Worm (Caenorhabditis elegans): ENCODE results near the gene sgca-1.

The sgca-1 gene

DNA sequence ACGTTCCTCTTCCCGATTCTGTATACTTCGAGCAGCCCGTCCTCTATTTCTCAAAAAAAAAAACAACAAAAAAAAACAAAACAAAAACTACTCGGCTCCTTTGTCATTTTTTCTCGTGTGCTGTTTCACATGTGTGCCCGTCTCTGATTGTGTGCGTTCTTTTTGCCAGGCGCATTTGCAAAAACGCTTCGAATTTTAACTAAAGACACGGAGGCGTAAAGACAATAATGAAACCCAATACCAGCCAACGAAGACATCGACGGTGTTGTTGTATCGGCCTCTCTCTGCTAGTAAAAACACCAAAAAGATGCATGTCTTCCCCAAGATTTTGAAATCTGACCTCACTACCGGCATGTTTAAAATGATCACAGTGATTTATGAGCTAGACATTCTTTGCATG lies 42.5 kb downstream of the sgca-1 start (continued):
- TF ChIP-seq lsy-2 (tag; optimal IDR thresholded peaks at IDR 0.05) (peak in 1 of 2 experiments; percentile 14), nhr-111 (GFP tag; optimal IDR thresholded peaks at IDR 0.05) (no peak), dmd-8 (GFP tag; IDR thresholded peaks at IDR 0.05) (no peak), pqm-1 (tag; optimal IDR thresholded peaks at IDR 0.05) (no peak)

DNA sequence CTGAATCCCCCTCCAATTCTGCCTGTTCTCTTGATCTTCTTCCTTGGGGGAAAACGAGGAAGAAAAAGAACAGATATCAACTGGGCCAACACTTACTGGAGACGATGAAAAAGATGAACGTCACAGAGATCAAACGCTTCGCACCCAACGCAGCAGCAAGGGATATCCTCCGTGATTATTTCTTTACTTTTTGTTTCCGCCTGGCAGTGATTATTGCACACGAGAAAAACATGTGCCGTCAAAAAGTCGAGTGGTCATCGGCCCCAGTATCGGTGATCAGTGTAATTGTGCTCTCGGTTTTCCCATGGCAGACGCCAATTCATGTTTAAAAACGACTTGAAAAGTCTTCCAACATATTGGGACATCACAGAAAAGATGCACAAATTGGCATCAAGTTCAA lies 43.8 kb downstream of the sgca-1 start:
- TF ChIP-seq ceh-62 (tag; optimal IDR thresholded peaks at IDR 0.05) (no peak), nhr-48 (tag; optimal IDR thresholded peaks at IDR 0.05) (no peak), nhr-11 (tag; optimal IDR thresholded peaks at IDR 0.05) (peak; percentile 77), nhr-28 (tag; optimal IDR thresholded peaks at IDR 0.05) (peak; percentile 0), dmd-6 (GFP tag; IDR thresholded peaks at IDR 0.05) (0 out of 2 replicates have a peak, but pooled peaks have one; percentile 11), F26F4.8 (GFP tag; conservative IDR thresholded peaks at IDR 0.05) (no peak), T20F7.1 (GFP tag; optimal IDR thresholded peaks at IDR 0.05) (no peak), hif-1 (tag; optimal IDR thresholded peaks at IDR 0.05) (peak in 1 of 2 experiments; percentile 4), dpl-1 (GFP tag; optimal IDR thresholded peaks at IDR 0.05) (no peak), mdl-1 (tag; optimal IDR thresholded peaks at IDR 0.05) (peak in 1 of 2 experiments; percentile 93), gei-8 (GFP tag; optimal IDR thresholded peaks at IDR 0.05) (no peak), set-16 (GFP tag; IDR thresholded peaks at IDR 0.05) (no peak), daf-16 (GFP tag; optimal IDR thresholded peaks at IDR 0.05) (peak in 1 of 2 experiments; percentile 50), daf-16 (tag; optimal IDR thresholded peaks at IDR 0.05) (no peak), spr-3 (GFP tag; optimal IDR thresholded peaks at IDR 0.05) (no peak), mdt-29 (GFP tag; IDR thresholded peaks at IDR 0.05) (no peak), lin-29 (GFP tag; IDR thresholded peaks at IDR 0.05) (no peak), lsy-2 (tag; optimal IDR thresholded peaks at IDR 0.05) (no peak), Y105C5A.15 (GFP tag; IDR thresholded peaks at IDR 0.05) (no peak), ceh-28 (tag; optimal IDR thresholded peaks at IDR 0.05) (no peak), hlh-30 (tag; optimal IDR thresholded peaks at IDR 0.05; ENCODE audit: insufficient read depth) (peak; percentile 74), daf-12 (tag; optimal IDR thresholded peaks at IDR 0.05) (no peak), ceh-32 (tag; optimal IDR thresholded peaks at IDR 0.05; ENCODE audit: poor library complexity) (no peak), daf-19 (GFP tag; conservative IDR thresholded peaks at IDR 0.05) (no peak), egl-27 (tag; optimal IDR thresholded peaks at IDR 0.05) (no peak), F37D6.2 (tag; optimal IDR thresholded peaks at IDR 0.05) (no peak), madf-9 (GFP tag; conservative IDR thresholded peaks at IDR 0.05) (0 out of 2 replicates have a peak, but pooled peaks have one; percentile 8), spr-1 (tag; optimal IDR thresholded peaks at IDR 0.05) (no peak), mxl-2 (GFP tag; conservative IDR thresholded peaks at IDR 0.05) (peak; percentile 40; the same call in 1 of the 2 replicates), nhr-102 (tag; optimal IDR thresholded peaks at IDR 0.05) (no peak), hlh-11 (tag; optimal IDR thresholded peaks at IDR 0.05) (peak; percentile 70), zfp-3 (GFP tag; conservative IDR thresholded peaks at IDR 0.05) (no peak), arid-1 (GFP tag; conservative IDR thresholded peaks at IDR 0.05) (no peak)

ce11 chrX:6744978-6745377 lies 44.4 kb downstream of the sgca-1 start:
- TF ChIP-seq set-16 (GFP tag; IDR thresholded peaks at IDR 0.05) (peak; percentile 5; the same call in 1 of the 2 replicates), mdl-1 (tag; optimal IDR thresholded peaks at IDR 0.05) (no peak), rbr-2 (tag; optimal IDR thresholded peaks at IDR 0.05) (peak; percentile 42), vab-7 (GFP tag; IDR thresholded peaks at IDR 0.05) (peak; percentile 18; the same call in 1 of the 2 replicates), dmd-8 (GFP tag; IDR thresholded peaks at IDR 0.05) (no peak), dmd-9 (GFP tag; IDR thresholded peaks at IDR 0.05) (no peak), ces-1 (GFP tag; optimal IDR thresholded peaks at IDR 0.05) (no peak), spr-1 (tag; optimal IDR thresholded peaks at IDR 0.05) (no peak), F26F4.8 (GFP tag; conservative IDR thresholded peaks at IDR 0.05) (no peak), zfp-2 (tag; optimal IDR thresholded peaks at IDR 0.05) (no peak), hmg-1.1 (GFP tag; IDR thresholded peaks at IDR 0.05) (no peak), aha-1 (tag) (peak; percentile 84), lin-38 (GFP tag; IDR thresholded peaks at IDR 0.05) (no peak), fkh-10 (GFP tag; optimal IDR thresholded peaks at IDR 0.05) (peak; percentile 79), attf-4 (tag; optimal IDR thresholded peaks at IDR 0.05) (no peak), F37D6.2 (tag; optimal IDR thresholded peaks at IDR 0.05) (peak; percentile 3), unc-39 (tag; optimal IDR thresholded peaks at IDR 0.05) (peak; percentile 10), mes-2 (tag; optimal IDR thresholded peaks at IDR 0.05; ENCODE audit: poor library complexity, severe bottlenecking) (no peak)
